Worm (Caenorhabditis elegans): ENCODE data around the gene T16G12.3.

The T16G12.3 gene

ce11 chrIII:10094538-10094937, 44.1 kb downstream of the T16G12.3 start (continued):
- TF ChIP-seq ceh-18 (tag; optimal IDR thresholded peaks at IDR 0.05): no peak
- TF ChIP-seq dve-1 (tag; optimal IDR thresholded peaks at IDR 0.05): no peak
- no peak for TF ChIP-seq pax-1 (tag; optimal IDR thresholded peaks at IDR 0.05)
- peak; percentile 54 for TF ChIP-seq C08G9.2 (tag; optimal IDR thresholded peaks at IDR 0.05)
- no peak for TF ChIP-seq pag-3 (tag; optimal IDR thresholded peaks at IDR 0.05; ENCODE audit: borderline replicate concordance)
- no peak for TF ChIP-seq lin-11 (tag; optimal IDR thresholded peaks at IDR 0.05)
- TF ChIP-seq tbx-2 (tag; optimal IDR thresholded peaks at IDR 0.05): peak; percentile 60
- TF ChIP-seq ttx-3 (tag; optimal IDR thresholded peaks at IDR 0.05): no peak
- no peak for TF ChIP-seq hlh-8 (tag; optimal IDR thresholded peaks at IDR 0.05)
- no peak for TF ChIP-seq hlh-15 (tag; optimal IDR thresholded peaks at IDR 0.05)
- peak; percentile 40 for TF ChIP-seq sdc-2 (tag; optimal IDR thresholded peaks at IDR 0.05)
- TF ChIP-seq ceh-6 (GFP tag; optimal IDR thresholded peaks at IDR 0.05): no peak
- TF ChIP-seq nhr-11 (tag; optimal IDR thresholded peaks at IDR 0.05): no peak
- TF ChIP-seq hlh-30 (tag; optimal IDR thresholded peaks at IDR 0.05; ENCODE audit: insufficient read depth): no peak
- TF ChIP-seq dmd-4 (tag; optimal IDR thresholded peaks at IDR 0.05; ENCODE audit: borderline replicate concordance): no peak
- peak; percentile 57 for TF ChIP-seq F13H6.1 (tag; optimal IDR thresholded peaks at IDR 0.05)
- peak; percentile 53 for TF ChIP-seq T23F11.4 (GFP tag; optimal IDR thresholded peaks at IDR 0.05)
- TF ChIP-seq fkh-6 (tag; optimal IDR thresholded peaks at IDR 0.05): peak; percentile 17
- peak; percentile 66 for TF ChIP-seq ceh-31 (tag; optimal IDR thresholded peaks at IDR 0.05)
- no peak for TF ChIP-seq fkh-10 (GFP tag; optimal IDR thresholded peaks at IDR 0.05)
- TF ChIP-seq lim-6 (tag; optimal IDR thresholded peaks at IDR 0.05): no peak
- TF ChIP-seq eyg-1 (tag; optimal IDR thresholded peaks at IDR 0.05): peak; percentile 46
- no peak for TF ChIP-seq K09A11.1 (tag; optimal IDR thresholded peaks at IDR 0.05; ENCODE audit: insufficient read depth)
- TF ChIP-seq nhr-232 (tag; optimal IDR thresholded peaks at IDR 0.05): peak; percentile 15
- TF ChIP-seq unc-86 (tag; optimal IDR thresholded peaks at IDR 0.05): no peak
- peak; percentile 26 for TF ChIP-seq pros-1 (tag; optimal IDR thresholded peaks at IDR 0.05)
- TF ChIP-seq ama-1 (optimal IDR thresholded peaks at IDR 0.05): no peak
- peak; percentile 11 for TF ChIP-seq sox-4 (tag; optimal IDR thresholded peaks at IDR 0.05)
- TF ChIP-seq mec-3 (tag; optimal IDR thresholded peaks at IDR 0.05; ENCODE audit: borderline replicate concordance): peak; percentile 2
- TF ChIP-seq tbx-7 (tag; optimal IDR thresholded peaks at IDR 0.05): no peak
- TF ChIP-seq ceh-19 (GFP tag; optimal IDR thresholded peaks at IDR 0.05): no peak
- no peak for TF ChIP-seq Y22D7AL.16 (tag; optimal IDR thresholded peaks at IDR 0.05)

DNA sequence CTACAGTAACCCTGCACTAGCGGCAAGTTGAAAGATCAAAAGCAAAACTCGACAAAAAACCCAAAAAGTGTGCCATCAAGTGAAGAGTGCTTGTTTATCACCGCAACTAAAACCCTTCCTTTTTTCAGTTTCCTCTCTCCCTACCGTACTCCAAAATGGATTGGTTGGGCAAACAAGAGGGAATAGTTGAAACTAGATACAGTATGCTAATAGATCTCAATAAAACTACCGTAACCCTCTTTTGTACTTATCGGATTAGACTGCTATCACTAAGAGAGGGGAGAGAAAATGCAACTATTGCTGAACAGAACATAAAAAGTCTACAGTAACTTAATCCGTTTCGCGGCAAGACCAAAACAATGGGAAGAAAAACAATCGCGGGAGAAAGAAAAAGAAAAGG, 45.0 kb downstream of the T16G12.3 start:
- TF ChIP-seq T23F11.4 (GFP tag; optimal IDR thresholded peaks at IDR 0.05) (no peak), tbx-2 (tag; optimal IDR thresholded peaks at IDR 0.05) (no peak), sox-4 (tag; optimal IDR thresholded peaks at IDR 0.05) (no peak), ttx-3 (tag; optimal IDR thresholded peaks at IDR 0.05) (no peak), ceh-30 (tag; optimal IDR thresholded peaks at IDR 0.05) (no peak), rnt-1 (tag; optimal IDR thresholded peaks at IDR 0.05) (no peak), ceh-48 (tag; optimal IDR thresholded peaks at IDR 0.05) (no peak), ets-4 (tag; optimal IDR thresholded peaks at IDR 0.05) (no peak)

ce11 chrIII:10096525-10096972, 46.1 kb downstream of the T16G12.3 start:
- no peak for TF ChIP-seq Y22D7AL.16 (tag; optimal IDR thresholded peaks at IDR 0.05)
- TF ChIP-seq rnt-1 (tag; optimal IDR thresholded peaks at IDR 0.05): peak; percentile 63
- no peak for TF ChIP-seq sox-4 (tag; optimal IDR thresholded peaks at IDR 0.05)
- TF ChIP-seq nfya-1 (tag; optimal IDR thresholded peaks at IDR 0.05): peak; percentile 98
- no peak for TF ChIP-seq K02D7.2 (tag; optimal IDR thresholded peaks at IDR 0.05)
- TF ChIP-seq hlh-30 (tag; optimal IDR thresholded peaks at IDR 0.05; ENCODE audit: insufficient read depth): peak; percentile 90
- TF ChIP-seq unc-55 (GFP tag; optimal IDR thresholded peaks at IDR 0.05): peak; percentile 93
- no peak for TF ChIP-seq pat-9 (tag; optimal IDR thresholded peaks at IDR 0.05)
- no peak for TF ChIP-seq elt-4 (tag; optimal IDR thresholded peaks at IDR 0.05)
- no peak for TF ChIP-seq fax-1 (tag; optimal IDR thresholded peaks at IDR 0.05)
- TF ChIP-seq dmd-4 (tag; optimal IDR thresholded peaks at IDR 0.05; ENCODE audit: borderline replicate concordance): no peak
- TF ChIP-seq ttx-3 (tag; optimal IDR thresholded peaks at IDR 0.05): no peak
- TF ChIP-seq hlh-8 (tag; optimal IDR thresholded peaks at IDR 0.05): peak; percentile 38
- no peak for TF ChIP-seq syd-9 (tag; optimal IDR thresholded peaks at IDR 0.05)
- peak; percentile 25 for TF ChIP-seq pax-1 (tag; optimal IDR thresholded peaks at IDR 0.05)
- TF ChIP-seq fkh-10 (GFP tag; optimal IDR thresholded peaks at IDR 0.05): no peak
- TF ChIP-seq sox-2 (GFP tag; IDR thresholded peaks at IDR 0.05): no peak; the same call in 1 of the 2 replicates
- TF ChIP-seq ceh-22 (tag; optimal IDR thresholded peaks at IDR 0.05): no peak
- no peak for TF ChIP-seq tbx-7 (tag; optimal IDR thresholded peaks at IDR 0.05)
- no peak for TF ChIP-seq ceh-30 (tag; optimal IDR thresholded peaks at IDR 0.05)
- TF ChIP-seq unc-42 (tag; optimal IDR thresholded peaks at IDR 0.05): peak; percentile 64
- TF ChIP-seq hlh-15 (tag; optimal IDR thresholded peaks at IDR 0.05): no peak
- TF ChIP-seq ztf-16 (tag; optimal IDR thresholded peaks at IDR 0.05): peak; percentile 18
- peak; percentile 84 for TF ChIP-seq tbx-2 (tag; optimal IDR thresholded peaks at IDR 0.05)
- peak; percentile 92 for TF ChIP-seq ceh-31 (tag; optimal IDR thresholded peaks at IDR 0.05)
- TF ChIP-seq pha-2 (tag; optimal IDR thresholded peaks at IDR 0.05): no peak
- TF ChIP-seq ref-2 (tag; optimal IDR thresholded peaks at IDR 0.05): peak; percentile 85
